Fruit fly (Drosophila melanogaster) whole organism, embryonic: Measurements from ENCODE around the gene CG32236.

Experiments used
- CG14667 ChIP-seq: fragments of 200-800 bp; sonication (Bioruptor generic); IDR thresholded peaks from 2 replicates; pipeline ENCODE4 v1.3.6; 2022; ENCODE audit warnings: missing biosample characterization, missing genetic modification characterization
- Dad ChIP-seq: fragments of 200-800 bp; sonication (Bioruptor generic); optimal IDR thresholded peaks from 3 replicates; lab custom pipeline; 2016; ENCODE audit warnings: missing biosample characterization, missing genetic modification characterization
- Hmx ChIP-seq: fragments of 200-800 bp; sonication (Bioruptor generic); optimal IDR thresholded peaks from 2 replicates; lab custom pipeline; 2016; ENCODE audit warnings: missing biosample characterization, missing genetic modification characterization
- jigr1 ChIP-seq: fragments of 200-800 bp; sonication (Bioruptor generic); IDR thresholded peaks from 3 replicates; pipeline ENCODE4 v1.3.6; 2022; ENCODE audit warnings: missing biosample characterization, missing genetic modification characterization
- psq ChIP-seq: fragments of 200-800 bp; sonication (Bioruptor generic); optimal IDR thresholded peaks from 2 replicates; lab custom pipeline; 2017; ENCODE audit warnings: missing biosample characterization, missing genetic modification characterization

DNA sequence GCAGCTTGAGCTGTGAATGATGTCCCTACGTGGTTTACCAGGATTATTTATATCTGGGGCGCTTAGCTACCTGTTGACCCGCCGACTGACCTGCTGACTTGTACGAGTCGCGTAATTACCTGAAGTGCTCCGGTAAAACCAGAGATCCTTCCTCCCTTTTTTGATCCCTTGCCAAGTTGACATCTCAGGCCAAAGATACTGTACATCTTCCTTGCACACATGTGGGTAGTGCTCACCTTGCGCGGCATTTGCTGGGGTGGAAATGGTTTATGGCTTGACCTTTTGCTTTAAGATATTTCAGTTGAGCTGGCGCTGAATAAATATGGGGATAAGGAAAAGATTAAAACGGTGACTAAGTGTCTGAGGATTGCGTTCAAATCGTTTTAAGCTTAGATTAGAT lies 27.6 kb upstream of the CG32236 start, which contains the start of gene CG15876:
- TF ChIP-seq Dad (GFP tag; lab: Kevin White, UChicago), result no peak
- no peak for TF ChIP-seq psq (GFP tag; lab: Kevin White, UChicago)
- TF ChIP-seq jigr1 (GFP tag; lab: Robert Waterston, UW), result no peak
- no peak for TF ChIP-seq Hmx (GFP tag; lab: Kevin White, UChicago)
- no peak for TF ChIP-seq CG14667 (GFP tag; lab: Robert Waterston, UW)
